Worm (Caenorhabditis elegans) whole organism, mixed stage, embryonic: ENCODE results near the gene F10E7.6.

ENCODE experiments used
- M03D4.4 ChIP-seq: sonication (generic microtip); optimal IDR thresholded peaks from 2 replicates; lab custom pipeline; 2017; ENCODE audit warnings: mild to moderate bottlenecking, missing genetic modification characterization, missing compliant biosample characterization
- bed-3 ChIP-seq: fragments of 200-800 bp; sonication (Bioruptor generic); optimal IDR thresholded peaks from 3 replicates; lab custom pipeline; 2018; ENCODE audit warnings: mild to moderate bottlenecking, missing genetic modification characterization, moderate library complexity, missing compliant biosample characterization
- blmp-1 ChIP-seq: fragments of 150-350 bp; optimal IDR thresholded peaks from 2 replicates; lab custom pipeline; 2014; ENCODE audit warnings: missing biosample characterization, missing genetic modification characterization
- ceh-39 ChIP-seq: fragments of 150-350 bp; optimal IDR thresholded peaks from 2 replicates; lab custom pipeline; 2014; ENCODE audit warnings: missing biosample characterization, missing genetic modification characterization
- ceh-43 ChIP-seq: fragments of 200-800 bp; sonication (Bioruptor generic); optimal IDR thresholded peaks from 2 replicates; lab custom pipeline; 2018; ENCODE audit warnings: mild to moderate bottlenecking, missing genetic modification characterization, moderate library complexity, missing compliant biosample characterization
- ceh-83 ChIP-seq: fragments of 200-800 bp; sonication (Bioruptor generic); optimal IDR thresholded peaks from 2 replicates; lab custom pipeline; 2018; ENCODE audit warnings: mild to moderate bottlenecking, missing genetic modification characterization, missing compliant biosample characterization
- ces-1 ChIP-seq: fragments of 150-350 bp; optimal IDR thresholded peaks from 2 replicates; lab custom pipeline; 2014; ENCODE audit warnings: missing biosample characterization, missing genetic modification reagents, missing genetic modification characterization
- cnd-1 ChIP-seq: fragments of 200-800 bp; sonication (Bioruptor generic); optimal IDR thresholded peaks from 2 replicates; lab custom pipeline; 2018; ENCODE audit warnings: mild to moderate bottlenecking, missing genetic modification characterization, missing compliant biosample characterization
- drap-1 ChIP-seq: fragments of 200-800 bp; sonication (Bioruptor generic); optimal IDR thresholded peaks from 3 replicates; lab custom pipeline; 2018; ENCODE audit warnings: mild to moderate bottlenecking, missing genetic modification characterization, missing compliant biosample characterization
- elt-1 ChIP-seq: sonication (generic microtip); optimal IDR thresholded peaks from 2 replicates; lab custom pipeline; 2017; ENCODE audit warnings: missing genetic modification characterization, mild to moderate bottlenecking, missing compliant biosample characterization, antibody characterized with exemption, moderate library complexity, borderline replicate concordance; ENCODE audit not compliant: insufficient read depth
- elt-3 ChIP-seq: fragments of 150-350 bp; optimal IDR thresholded peaks from 2 replicates; lab custom pipeline; 2014; ENCODE audit warnings: missing biosample characterization, missing genetic modification characterization
- flh-1 ChIP-seq: fragments of 200-800 bp; sonication (Bioruptor generic); optimal IDR thresholded peaks from 2 replicates; lab custom pipeline; 2018; ENCODE audit warnings: mild to moderate bottlenecking, missing genetic modification characterization, moderate library complexity, missing compliant biosample characterization
- ham-2 ChIP-seq: fragments of 200-800 bp; sonication (Bioruptor generic); optimal IDR thresholded peaks from 2 replicates; lab custom pipeline; 2018; ENCODE audit warnings: mild to moderate bottlenecking, missing genetic modification characterization, missing compliant biosample characterization
- hlh-1 ChIP-seq: fragments of 150-350 bp; optimal IDR thresholded peaks from 2 replicates; lab custom pipeline; 2014; ENCODE audit warnings: missing biosample characterization, missing genetic modification reagents, missing genetic modification characterization
- lin-13 ChIP-seq: fragments of 150-350 bp; optimal IDR thresholded peaks from 2 replicates; lab custom pipeline; 2014; ENCODE audit warnings: missing biosample characterization, missing genetic modification characterization
- lin-32 ChIP-seq: fragments of 200-800 bp; sonication (Bioruptor generic); optimal IDR thresholded peaks from 2 replicates; lab custom pipeline; 2018; ENCODE audit warnings: mild to moderate bottlenecking, missing genetic modification characterization, missing compliant biosample characterization
- lsy-2 ChIP-seq: fragments of 150-350 bp; optimal IDR thresholded peaks from 2 replicates; lab custom pipeline; 2014; ENCODE audit warnings: missing biosample characterization, missing genetic modification characterization
- mls-2 ChIP-seq: sonication (generic microtip); optimal IDR thresholded peaks from 2 replicates; lab custom pipeline; 2016; ENCODE audit warnings: mild to moderate bottlenecking, missing genetic modification characterization, moderate library complexity, missing compliant biosample characterization
- nhr-12 ChIP-seq: fragments of 150-350 bp; optimal IDR thresholded peaks from 2 replicates; lab custom pipeline; 2014; ENCODE audit warnings: missing biosample characterization, missing genetic modification characterization
- nhr-2 ChIP-seq: fragments of 150-350 bp; optimal IDR thresholded peaks from 2 replicates; lab custom pipeline; 2014; ENCODE audit warnings: missing biosample characterization, missing genetic modification characterization
- nhr-28 ChIP-seq: fragments of 150-350 bp; optimal IDR thresholded peaks from 2 replicates; lab custom pipeline; 2014; ENCODE audit warnings: missing biosample characterization, missing genetic modification characterization
- nhr-76 ChIP-seq: sonication (generic microtip); optimal IDR thresholded peaks from 2 replicates; lab custom pipeline; 2017; ENCODE audit warnings: missing biosample characterization, missing genetic modification characterization
- pha-4 ChIP-seq: fragments of 150-350 bp; optimal IDR thresholded peaks from 2 replicates; lab custom pipeline; 2018; ENCODE audit warnings: missing biosample characterization, missing genetic modification reagents, missing genetic modification characterization
- snpc-4 ChIP-seq: fragments of 150-350 bp; optimal IDR thresholded peaks from 2 replicates; lab custom pipeline; 2014; ENCODE audit warnings: missing biosample characterization, missing genetic modification characterization
- sptf-1 ChIP-seq: sonication (generic microtip); optimal IDR thresholded peaks from 2 replicates; lab custom pipeline; 2017; ENCODE audit warnings: mild to moderate bottlenecking, missing genetic modification characterization, moderate library complexity, missing compliant biosample characterization
- tbx-8 ChIP-seq: fragments of 200-800 bp; sonication (Bioruptor generic); optimal IDR thresholded peaks from 2 replicates; lab custom pipeline; 2018; ENCODE audit warnings: mild to moderate bottlenecking, missing genetic modification characterization, moderate library complexity, missing compliant biosample characterization
- unc-120 ChIP-seq: sonication (generic microtip); optimal IDR thresholded peaks from 2 replicates; lab custom pipeline; 2017; ENCODE audit warnings: missing genetic modification characterization, missing compliant biosample characterization; ENCODE audit not compliant: poor library complexity, severe bottlenecking
- unc-62 ChIP-seq: fragments of 150-350 bp; optimal IDR thresholded peaks from 2 replicates; lab custom pipeline; 2014; ENCODE audit warnings: missing biosample characterization, missing genetic modification reagents, missing genetic modification characterization
- zip-8 ChIP-seq: fragments of 150-350 bp; optimal IDR thresholded peaks from 2 replicates; lab custom pipeline; 2014; ENCODE audit warnings: missing biosample characterization, missing genetic modification characterization
- ztf-11 ChIP-seq: fragments of 150-350 bp; optimal IDR thresholded peaks from 2 replicates; lab custom pipeline; 2014; ENCODE audit warnings: missing biosample characterization, missing genetic modification characterization

Gene F10E7.6

DNA sequence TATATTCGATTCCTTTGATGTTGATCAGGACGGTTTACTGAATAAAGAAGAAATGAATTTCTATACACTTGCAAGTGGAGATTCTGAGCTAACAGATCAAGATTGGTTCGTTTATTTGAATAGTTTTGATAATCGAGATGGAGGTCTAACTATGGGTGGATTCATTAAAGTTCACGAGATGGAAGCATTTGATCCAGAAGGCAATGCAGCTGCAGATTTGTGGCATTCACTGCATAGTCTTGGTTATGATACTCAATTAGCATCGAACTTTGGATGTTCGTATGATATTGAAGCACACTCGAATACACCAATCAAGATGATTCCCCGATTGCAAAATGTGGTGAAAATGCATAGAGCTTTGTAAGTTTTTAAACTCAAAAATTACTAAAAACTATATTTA, 16.9 kb upstream of the F10E7.6 start:
- TF ChIP-seq pha-4 (no peak), mls-2 (tag; lab: Kevin White, UChicago) (no peak), elt-3 (tag; lab: Kevin White, UChicago) (no peak)

DNA sequence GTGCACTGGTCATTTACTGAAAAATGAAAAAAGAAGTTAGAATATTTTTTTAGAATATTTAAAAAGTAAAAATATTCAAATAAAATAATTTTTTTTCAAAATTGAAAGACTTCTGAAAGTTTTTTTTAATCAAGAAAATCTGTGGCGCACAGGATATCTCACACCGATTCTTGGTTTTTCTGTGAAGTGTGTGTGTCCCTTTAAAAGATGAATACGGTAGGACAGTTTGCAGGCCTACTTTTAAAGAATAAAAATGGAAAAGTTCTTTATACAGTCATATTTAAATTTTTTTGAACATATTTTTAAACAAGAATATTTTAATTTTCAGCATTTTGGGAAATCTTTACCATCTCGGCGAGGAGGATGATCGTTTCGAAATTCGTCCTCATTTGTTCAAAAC, 14.3 kb upstream of the F10E7.6 start, which contains the start of gene mct-5:
Gene mct-5, minus strand, starts transcription at position 16 of the 400 bp plus-strand sequence.
- TF ChIP-seq M03D4.4 (tag; lab: Kevin White, UChicago) (no peak), lsy-2 (tag; lab: Kevin White, UChicago) (no peak), elt-3 (tag; lab: Kevin White, UChicago) (no peak), nhr-2 (no peak)

DNA sequence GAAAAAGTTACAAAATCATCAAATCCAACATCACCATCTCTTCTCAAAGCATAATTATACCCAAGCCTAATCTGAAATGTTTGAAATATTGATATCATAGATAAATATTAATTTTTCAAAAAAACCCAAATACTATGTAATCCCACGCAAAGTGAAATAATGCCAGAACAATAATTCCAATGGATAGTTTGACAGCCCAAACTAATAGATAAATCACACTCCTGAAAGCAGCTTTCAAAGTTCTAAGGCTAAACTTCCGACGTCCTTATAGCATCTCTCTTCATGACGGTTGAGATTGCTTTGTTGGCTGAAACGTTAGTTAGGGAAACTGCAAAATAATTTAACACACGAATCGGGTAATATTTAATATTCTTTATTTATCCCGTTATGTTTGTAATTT, 13.6 kb upstream of the F10E7.6 start:
- TF ChIP-seq elt-3 (tag; lab: Kevin White, UChicago) (no peak), nhr-12 (tag; lab: Kevin White, UChicago) (no peak), ztf-11 (no peak), ceh-83 (GFP tag; lab: Kevin White, UChicago) (no peak), bed-3 (GFP tag; lab: Kevin White, UChicago) (no peak), nhr-28 (tag; lab: Kevin White, UChicago) (no peak), ham-2 (GFP tag; lab: Kevin White, UChicago) (no peak), flh-1 (no peak), elt-1 (tag; lab: Kevin White, UChicago) (no peak), ceh-43 (GFP tag; lab: Kevin White, UChicago) (no peak), lin-32 (GFP tag; lab: Kevin White, UChicago) (no peak), M03D4.4 (tag; lab: Kevin White, UChicago) (no peak), mls-2 (tag; lab: Kevin White, UChicago) (no peak), zip-8 (tag; lab: Kevin White, UChicago) (no peak), sptf-1 (tag; lab: Kevin White, UChicago) (no peak), hlh-1 (tag; lab: Kevin White, UChicago) (no peak)

DNA sequence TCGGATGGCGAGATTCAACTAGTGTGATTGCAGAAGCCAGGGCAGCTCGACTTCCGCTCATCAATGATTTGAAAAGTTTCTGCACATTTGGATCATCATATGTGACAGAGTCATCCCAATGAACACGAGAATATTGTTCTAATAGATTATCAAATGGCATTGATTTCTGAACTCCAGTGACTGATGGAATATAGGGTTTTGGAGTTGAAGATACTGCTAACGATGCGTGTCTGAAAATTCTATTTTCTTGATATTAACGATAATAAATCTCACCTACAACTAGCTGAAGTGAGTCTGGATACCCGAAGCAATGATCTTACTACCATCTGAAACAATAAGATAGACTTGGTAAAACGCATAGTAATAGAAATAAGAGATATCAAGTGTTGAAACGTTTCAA, 12.0 kb upstream of the F10E7.6 start, which contains the start of gene mmaa-1:
Gene mmaa-1, minus strand, starts transcription at position 328 of the 400 bp plus-strand sequence.
- TF ChIP-seq tbx-8 (GFP tag; lab: Kevin White, UChicago) (no peak), snpc-4 (tag; lab: Kevin White, UChicago) (no peak), unc-120 (tag; lab: Kevin White, UChicago) (no peak), nhr-12 (tag; lab: Kevin White, UChicago) (no peak), ceh-43 (GFP tag; lab: Kevin White, UChicago) (no peak), nhr-76 (tag; lab: Kevin White, UChicago) (no peak), lin-13 (no peak), nhr-2 (no peak), lsy-2 (tag; lab: Kevin White, UChicago) (no peak), unc-62 (GFP tag; lab: Kevin White, UChicago) (no peak)

DNA sequence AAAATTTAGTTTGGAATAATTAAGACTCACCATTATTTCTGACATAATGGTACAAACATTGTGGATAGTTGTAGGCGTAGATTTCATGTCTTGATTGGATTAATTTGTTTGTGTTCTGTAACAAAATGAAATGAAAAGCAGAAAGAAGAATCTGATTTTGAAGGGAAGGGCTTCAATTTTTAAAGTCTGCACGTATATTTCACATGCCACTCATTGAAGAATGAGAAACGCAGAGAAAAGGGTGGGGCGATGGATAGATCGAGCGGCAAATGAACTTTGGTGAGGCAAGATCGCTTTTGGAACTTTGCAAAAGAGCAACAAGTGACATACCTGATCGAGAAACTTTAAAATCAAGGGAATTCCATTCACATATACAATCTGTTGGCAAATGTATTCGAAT, 10.6 kb upstream of the F10E7.6 start:
- TF ChIP-seq ces-1 (GFP tag; lab: Kevin White, UChicago) (no peak), blmp-1 (tag; lab: Kevin White, UChicago) (no peak), tbx-8 (GFP tag; lab: Kevin White, UChicago) (no peak), cnd-1 (tag; lab: Kevin White, UChicago) (no peak), mls-2 (tag; lab: Kevin White, UChicago) (no peak), ceh-39 (tag; lab: Kevin White, UChicago) (no peak), sptf-1 (tag; lab: Kevin White, UChicago) (no peak), ham-2 (GFP tag; lab: Kevin White, UChicago) (no peak), elt-1 (tag; lab: Kevin White, UChicago) (no peak), drap-1 (no peak), zip-8 (tag; lab: Kevin White, UChicago) (no peak)
- TF ChIP-seq, all 35 proteins: peak for 0
